Worm (Caenorhabditis elegans) whole organism, late embryonic: ENCODE results near the gene bcf-1.

Source experiments
- C08G9.2 ChIP-seq: sonication (generic microtip); optimal IDR thresholded peaks from 2 replicates; lab custom pipeline; 2016; ENCODE audit warnings: mild to moderate bottlenecking, missing genetic modification characterization, moderate library complexity, missing compliant biosample characterization
- K02D7.2 ChIP-seq: sonication (generic microtip); optimal IDR thresholded peaks from 2 replicates; lab custom pipeline; 2017; ENCODE audit warnings: mild to moderate bottlenecking, missing genetic modification characterization, missing compliant biosample characterization
- ahr-1 ChIP-seq: sonication (generic microtip); optimal IDR thresholded peaks from 2 replicates; lab custom pipeline; 2016; ENCODE audit warnings: missing genetic modification characterization, missing compliant biosample characterization
- ama-1 ChIP-seq: fragments of 150-350 bp; optimal IDR thresholded peaks from 2 replicates; lab custom pipeline; 2014
- ceh-14 ChIP-seq: sonication (generic microtip); optimal IDR thresholded peaks from 2 replicates; lab custom pipeline; 2016; ENCODE audit warnings: missing genotype, missing genetic modification characterization, missing compliant biosample characterization
- ceh-18 ChIP-seq: sonication (generic microtip); optimal IDR thresholded peaks from 2 replicates; lab custom pipeline; 2016; ENCODE audit warnings: missing genetic modification characterization, missing compliant biosample characterization
- ceh-19 ChIP-seq: fragments of 200-800 bp; sonication (Bioruptor generic); optimal IDR thresholded peaks from 2 replicates; lab custom pipeline; 2018; ENCODE audit warnings: mild to moderate bottlenecking, missing genetic modification characterization, missing compliant biosample characterization
- ceh-2 ChIP-seq: sonication (generic microtip); optimal IDR thresholded peaks from 2 replicates; lab custom pipeline; 2016; ENCODE audit warnings: missing genotype, missing genetic modification characterization, missing compliant biosample characterization
- ceh-22 ChIP-seq: sonication (generic microtip); optimal IDR thresholded peaks from 2 replicates; lab custom pipeline; 2017; ENCODE audit warnings: missing biosample characterization, missing genetic modification characterization
- ceh-30 ChIP-seq: fragments of 150-350 bp; optimal IDR thresholded peaks from 2 replicates; lab custom pipeline; 2014; ENCODE audit warnings: missing biosample characterization, missing genetic modification characterization
- ceh-31 ChIP-seq: sonication (generic microtip); optimal IDR thresholded peaks from 2 replicates; lab custom pipeline; 2016; ENCODE audit warnings: missing genetic modification characterization, missing compliant biosample characterization
- ceh-34 ChIP-seq: sonication (generic microtip); optimal IDR thresholded peaks from 2 replicates; lab custom pipeline; 2016; ENCODE audit warnings: mild to moderate bottlenecking, missing genetic modification characterization, missing compliant biosample characterization
- ceh-48 ChIP-seq: sonication (generic microtip); optimal IDR thresholded peaks from 2 replicates; lab custom pipeline; 2016; ENCODE audit warnings: missing genetic modification characterization, inconsistent platforms, missing compliant biosample characterization
- ceh-6 ChIP-seq: fragments of 200-800 bp; sonication (Bioruptor generic); optimal IDR thresholded peaks from 2 replicates; lab custom pipeline; 2018; ENCODE audit warnings: mild to moderate bottlenecking, missing genetic modification characterization, missing compliant biosample characterization
- ceh-9 ChIP-seq: sonication (generic microtip); optimal IDR thresholded peaks from 2 replicates; lab custom pipeline; 2016; ENCODE audit warnings: mild to moderate bottlenecking, missing genetic modification characterization, inconsistent platforms, missing compliant biosample characterization
- che-1 ChIP-seq: sonication (generic microtip); optimal IDR thresholded peaks from 2 replicates; lab custom pipeline; 2016; ENCODE audit warnings: mild to moderate bottlenecking, missing genetic modification characterization, missing compliant biosample characterization
- dmd-4 ChIP-seq: sonication (generic microtip); optimal IDR thresholded peaks from 2 replicates; lab custom pipeline; 2016; ENCODE audit warnings: borderline replicate concordance, missing genetic modification characterization, missing compliant biosample characterization
- elt-2 ChIP-seq: sonication (generic microtip); optimal IDR thresholded peaks from 2 replicates; lab custom pipeline; 2016; ENCODE audit warnings: missing genetic modification reagents, missing genetic modification characterization, missing compliant biosample characterization
- fax-1 ChIP-seq: sonication (generic microtip); optimal IDR thresholded peaks from 2 replicates; lab custom pipeline; 2016; ENCODE audit warnings: missing genotype, missing genetic modification characterization, missing compliant biosample characterization
- fkh-6 ChIP-seq: sonication (generic microtip); optimal IDR thresholded peaks from 2 replicates; lab custom pipeline; 2016; ENCODE audit warnings: missing genetic modification characterization, missing compliant biosample characterization
- gmeb-2 ChIP-seq: sonication (generic microtip); optimal IDR thresholded peaks from 2 replicates; lab custom pipeline; 2016; ENCODE audit warnings: missing genetic modification characterization, inconsistent platforms, missing compliant biosample characterization
- hlh-13 ChIP-seq: fragments of 200-800 bp; sonication (Bioruptor generic); optimal IDR thresholded peaks from 2 replicates; lab custom pipeline; 2018; ENCODE audit warnings: mild to moderate bottlenecking, missing genetic modification characterization, missing compliant biosample characterization
- hlh-8 ChIP-seq: sonication (generic microtip); optimal IDR thresholded peaks from 2 replicates; lab custom pipeline; 2016; ENCODE audit warnings: missing genotype, missing genetic modification characterization, missing compliant biosample characterization
- lin-11 ChIP-seq: fragments of 200-800 bp; sonication (Bioruptor generic); optimal IDR thresholded peaks from 2 replicates; lab custom pipeline; 2018; ENCODE audit warnings: mild to moderate bottlenecking, missing genetic modification characterization, missing compliant biosample characterization
- mec-3 ChIP-seq: sonication (generic microtip); optimal IDR thresholded peaks from 2 replicates; lab custom pipeline; 2016; ENCODE audit warnings: borderline replicate concordance, missing genetic modification characterization, missing compliant biosample characterization
- nfya-1 ChIP-seq: sonication (generic microtip); optimal IDR thresholded peaks from 2 replicates; lab custom pipeline; 2017; ENCODE audit warnings: missing genetic modification characterization, mild to moderate bottlenecking, missing compliant biosample characterization, antibody characterized with exemption, moderate library complexity
- pag-3 ChIP-seq: sonication (generic microtip); optimal IDR thresholded peaks from 2 replicates; lab custom pipeline; 2016; ENCODE audit warnings: missing compliant biosample characterization, missing genetic modification characterization, borderline replicate concordance
- pros-1 ChIP-seq: fragments of 150-350 bp; optimal IDR thresholded peaks from 2 replicates; lab custom pipeline; 2014; ENCODE audit warnings: missing biosample characterization, missing genetic modification reagents, missing genetic modification characterization
- ref-2 ChIP-seq: sonication (generic microtip); optimal IDR thresholded peaks from 2 replicates; lab custom pipeline; 2016; ENCODE audit warnings: missing genetic modification characterization, missing compliant biosample characterization
- sox-2 ChIP-seq: fragments of 200-800 bp; sonication (Bioruptor generic); IDR thresholded peaks from 2 replicates; pipeline ENCODE4 v1.3.6; 2022; ENCODE audit warnings: missing genetic modification reagents, missing genetic modification characterization, missing compliant biosample characterization
- sox-4 ChIP-seq: sonication (generic microtip); optimal IDR thresholded peaks from 2 replicates; lab custom pipeline; 2017; ENCODE audit warnings: mild to moderate bottlenecking, missing genetic modification characterization, inconsistent platforms, missing compliant biosample characterization
- tbx-2 ChIP-seq: sonication (generic microtip); optimal IDR thresholded peaks from 2 replicates; lab custom pipeline; 2016; ENCODE audit warnings: missing genetic modification characterization, missing compliant biosample characterization
- unc-3 ChIP-seq, 2 experiments: fragments of 200-800 bp in 1 of 2; sonication (Bioruptor generic) in 1 of 2; sonication (generic microtip) in 1 of 2; conservative IDR thresholded peaks in 1 of 2; optimal IDR thresholded peaks in 1 of 2; 2 replicates each; pipeline versions ENCODE4 v1.3.6 to Lab custom; 2016 to 2022; ENCODE audit warnings: missing compliant biosample characterization in 2 of 2, missing genetic modification characterization in 2 of 2, missing genetic modification reagents in 1 of 2
- unc-55 ChIP-seq: sonication (generic microtip); optimal IDR thresholded peaks from 2 replicates; lab custom pipeline; 2017; ENCODE audit warnings: missing biosample characterization, missing genetic modification reagents, missing genetic modification characterization
- zip-5 ChIP-seq: sonication (generic microtip); optimal IDR thresholded peaks from 2 replicates; lab custom pipeline; 2016; ENCODE audit warnings: missing genetic modification characterization, missing compliant biosample characterization
- ztf-16 ChIP-seq: sonication (generic microtip); optimal IDR thresholded peaks from 2 replicates; lab custom pipeline; 2017; ENCODE audit warnings: missing genetic modification characterization, missing compliant biosample characterization

bcf-1 gene

ce11 chrV:6408733-6409227 is at the start of gene bcf-1:
Gene bcf-1 (minus strand): TSS chrV:6408783.
- no peak for TF ChIP-seq lin-11 (tag; lab: Kevin White, UChicago)
- TF ChIP-seq tbx-2: no peak
- TF ChIP-seq hlh-13 (GFP tag; lab: Kevin White, UChicago): no peak
- TF ChIP-seq C08G9.2 (tag; lab: Kevin White, UChicago): no peak
- TF ChIP-seq nfya-1: no peak
- TF ChIP-seq fkh-6 (tag; lab: Kevin White, UChicago): no peak
- no peak for TF ChIP-seq ref-2 (tag; lab: Kevin White, UChicago)
- TF ChIP-seq ahr-1 (tag; lab: Kevin White, UChicago): no peak
- no peak for TF ChIP-seq mec-3 (tag; lab: Kevin White, UChicago)
- no peak for TF ChIP-seq ceh-9 (tag; lab: Kevin White, UChicago)
- TF ChIP-seq sox-4: no peak
- TF ChIP-seq hlh-8 (tag; lab: Kevin White, UChicago): no peak
- no peak for TF ChIP-seq ceh-19 (GFP tag; lab: Kevin White, UChicago)
- TF ChIP-seq ceh-14 (tag; lab: Kevin White, UChicago): no peak

ce11 chrV:6456903-6457302 is 48.3 kb upstream of the bcf-1 start:
- no peak for TF ChIP-seq pros-1 (tag; lab: Kevin White, UChicago)
- TF ChIP-seq ama-1 (lab: Kevin White, UChicago): no peak
- no peak for TF ChIP-seq dmd-4 (tag; lab: Kevin White, UChicago)
- TF ChIP-seq unc-55: peak; percentile 42
- TF ChIP-seq ceh-2 (tag; lab: Kevin White, UChicago): no peak
- no peak for TF ChIP-seq K02D7.2 (tag; lab: Kevin White, UChicago)
- TF ChIP-seq ceh-22 (tag; lab: Kevin White, UChicago): no peak
- TF ChIP-seq elt-2 (tag; lab: Kevin White, UChicago): peak; percentile 6

ce11 chrV:6453122-6453521 is 44.5 kb upstream of the bcf-1 start, which contains the start of gene acl-9:
Gene acl-9 (plus strand): TSS chrV:6453226.
- no peak for TF ChIP-seq ztf-16 (tag; lab: Kevin White, UChicago)
- no peak for TF ChIP-seq sox-4
- no peak for TF ChIP-seq gmeb-2 (tag; lab: Kevin White, UChicago)
- TF ChIP-seq che-1: no peak
- no peak for TF ChIP-seq fkh-6 (tag; lab: Kevin White, UChicago)
- TF ChIP-seq pag-3 (tag; lab: Kevin White, UChicago): no peak
- no peak for TF ChIP-seq pros-1 (tag; lab: Kevin White, UChicago)
- no peak for TF ChIP-seq lin-11 (tag; lab: Kevin White, UChicago)
- TF ChIP-seq zip-5 (tag; lab: Kevin White, UChicago): no peak
- TF ChIP-seq sox-2: no peak

- TF ChIP-seq ceh-48 (peak; percentile 33), ceh-19 (GFP tag; lab: Kevin White, UChicago) (no peak), pag-3 (tag; lab: Kevin White, UChicago) (no peak), sox-2 (no peak)
Measured at ce11 chrV:6450129-6451011, 41.8 kb upstream of the bcf-1 start, which contains the start of gene acl-8. Gene acl-8 (plus strand): TSS chrV:6450870.

ce11 chrV:6448356-6448755 is 39.8 kb upstream of the bcf-1 start, which contains the start of gene fbxa-196:
Gene fbxa-196 (plus strand): TSS chrV:6448656.
- no peak for TF ChIP-seq sox-2
- no peak for TF ChIP-seq ceh-48
- no peak for TF ChIP-seq ceh-31 (tag; lab: Kevin White, UChicago)
- no peak for TF ChIP-seq dmd-4 (tag; lab: Kevin White, UChicago)
- no peak for TF ChIP-seq fax-1 (tag; lab: Kevin White, UChicago)
- no peak for TF ChIP-seq ceh-30
- no peak for TF ChIP-seq ceh-18 (tag; lab: Kevin White, UChicago)
- no peak for TF ChIP-seq ceh-34 (tag; lab: Kevin White, UChicago)
- TF ChIP-seq unc-3 (GFP tag; conservative IDR thresholded peaks at IDR 0.05; lab: Robert Waterston, UW): no peak
- no peak for TF ChIP-seq unc-3 (tag; optimal IDR thresholded peaks at IDR 0.05; lab: Kevin White, UChicago)
- TF ChIP-seq tbx-2: no peak
- no peak for TF ChIP-seq lin-11 (tag; lab: Kevin White, UChicago)
- no peak for TF ChIP-seq ref-2 (tag; lab: Kevin White, UChicago)
- TF ChIP-seq ceh-6 (GFP tag; lab: Kevin White, UChicago): no peak
